Worm (Caenorhabditis elegans) whole organism, L3 larva: ENCODE data around the gene ppk-3.

Experiments used
- ZK546.5 ChIP-seq: sonication (generic microtip); optimal IDR thresholded peaks from 2 replicates; lab custom pipeline; 2017; ENCODE audit warnings: missing biosample characterization, missing genetic modification characterization
- aly-2 ChIP-seq: fragments of 150-350 bp; optimal IDR thresholded peaks from 2 replicates; lab custom pipeline; 2014; ENCODE audit warnings: missing biosample characterization, missing genetic modification characterization
- ama-1 ChIP-seq: fragments of 150-350 bp; optimal IDR thresholded peaks from 2 replicates; lab custom pipeline; 2018
- ceh-28 ChIP-seq: fragments of 150-350 bp; optimal IDR thresholded peaks from 2 replicates; lab custom pipeline; 2014; ENCODE audit warnings: missing biosample characterization, missing genetic modification reagents, missing genetic modification characterization
- ceh-9 ChIP-seq: sonication (generic microtip); optimal IDR thresholded peaks from 2 replicates; lab custom pipeline; 2018; ENCODE audit warnings: missing biosample characterization, missing genetic modification characterization
- egl-5 ChIP-seq: fragments of 150-350 bp; optimal IDR thresholded peaks from 2 replicates; lab custom pipeline; 2017; ENCODE audit warnings: missing biosample characterization, missing genetic modification reagents, missing genetic modification characterization, inconsistent platforms
- elt-1 ChIP-seq: fragments of 150-350 bp; optimal IDR thresholded peaks from 2 replicates; lab custom pipeline; 2014; ENCODE audit warnings: missing biosample characterization, missing genetic modification characterization
- elt-2 ChIP-seq: sonication (generic microtip); optimal IDR thresholded peaks from 2 replicates; lab custom pipeline; 2016; ENCODE audit warnings: missing genetic modification reagents, mild to moderate bottlenecking, missing genetic modification characterization, missing compliant biosample characterization
- eor-1 ChIP-seq, 2 experiments: fragments of 150-350 bp; optimal IDR thresholded peaks; 2 replicates each; lab custom pipeline; 2014 to 2018; ENCODE audit warnings: missing biosample characterization in 2 of 2, missing genetic modification characterization in 2 of 2
- fkh-10 ChIP-seq: sonication (generic microtip); optimal IDR thresholded peaks from 2 replicates; lab custom pipeline; 2017; ENCODE audit warnings: missing biosample characterization, missing genetic modification reagents, missing genetic modification characterization
- fkh-2 ChIP-seq: fragments of 150-350 bp; optimal IDR thresholded peaks from 2 replicates; lab custom pipeline; 2014; ENCODE audit warnings: missing biosample characterization, missing genetic modification reagents, missing genetic modification characterization
- lin-15B ChIP-seq: fragments of 150-350 bp; optimal IDR thresholded peaks from 2 replicates; lab custom pipeline; 2014; ENCODE audit warnings: missing biosample characterization, missing genetic modification characterization
- lin-39 ChIP-seq: fragments of 150-350 bp; optimal IDR thresholded peaks from 2 replicates; lab custom pipeline; 2018; ENCODE audit warnings: missing biosample characterization, missing genetic modification reagents, missing genetic modification characterization
- mml-1 ChIP-seq: fragments of 150-350 bp; sonication (generic microtip); optimal IDR thresholded peaks from 3 replicates; lab custom pipeline; 2014; ENCODE audit warnings: missing biosample characterization, missing genetic modification characterization
- nfya-1 ChIP-seq: sonication (generic microtip); optimal IDR thresholded peaks from 2 replicates; lab custom pipeline; 2017; ENCODE audit warnings: missing genetic modification characterization, mild to moderate bottlenecking, missing compliant biosample characterization, antibody characterized with exemption, moderate library complexity; ENCODE audit not compliant: insufficient read depth
- nhr-11 ChIP-seq: fragments of 150-350 bp; optimal IDR thresholded peaks from 2 replicates; lab custom pipeline; 2014; ENCODE audit warnings: missing biosample characterization, missing genetic modification characterization
- nhr-12 ChIP-seq: fragments of 150-350 bp; optimal IDR thresholded peaks from 2 replicates; lab custom pipeline; 2014; ENCODE audit warnings: missing biosample characterization, missing genetic modification characterization
- nhr-23 ChIP-seq: fragments of 150-350 bp; optimal IDR thresholded peaks from 2 replicates; lab custom pipeline; 2014; ENCODE audit warnings: missing biosample characterization, missing genetic modification reagents, missing genetic modification characterization
- nhr-237 ChIP-seq: fragments of 150-350 bp; optimal IDR thresholded peaks from 2 replicates; lab custom pipeline; 2014; ENCODE audit warnings: missing biosample characterization, missing genetic modification characterization
- nhr-25 ChIP-seq: sonication (generic microtip); optimal IDR thresholded peaks from 2 replicates; lab custom pipeline; 2017; ENCODE audit warnings: missing biosample characterization, missing genetic modification characterization
- nhr-28 ChIP-seq: fragments of 150-350 bp; optimal IDR thresholded peaks from 2 replicates; lab custom pipeline; 2014; ENCODE audit warnings: missing biosample characterization, missing genetic modification characterization
- nhr-43 ChIP-seq: sonication (generic microtip); optimal IDR thresholded peaks from 2 replicates; lab custom pipeline; 2016; ENCODE audit warnings: mild to moderate bottlenecking, missing genetic modification characterization, missing compliant biosample characterization; ENCODE audit not compliant: poor library complexity, severe bottlenecking
- nhr-67 ChIP-seq: fragments of 150-350 bp; optimal IDR thresholded peaks from 2 replicates; lab custom pipeline; 2014; ENCODE audit warnings: missing biosample characterization, missing genetic modification characterization
- nhr-77 ChIP-seq: fragments of 150-350 bp; optimal IDR thresholded peaks from 2 replicates; lab custom pipeline; 2014; ENCODE audit warnings: missing biosample characterization, missing genetic modification characterization
- pha-4 ChIP-seq: fragments of 150-350 bp; optimal IDR thresholded peaks from 2 replicates; lab custom pipeline; 2014; ENCODE audit warnings: missing biosample characterization, missing genetic modification reagents, missing genetic modification characterization
- sea-2 ChIP-seq: fragments of 150-350 bp; sonication (generic microtip); optimal IDR thresholded peaks from 4 replicates; lab custom pipeline; 2014; ENCODE audit warnings: missing biosample characterization, missing genetic modification reagents, missing genetic modification characterization
- snpc-4 ChIP-seq: fragments of 150-350 bp; optimal IDR thresholded peaks from 2 replicates; lab custom pipeline; 2014; ENCODE audit warnings: missing biosample characterization, missing genetic modification characterization
- tbx-2 ChIP-seq: sonication (generic microtip); optimal IDR thresholded peaks from 2 replicates; lab custom pipeline; 2016; ENCODE audit warnings: mild to moderate bottlenecking, missing genetic modification characterization, missing compliant biosample characterization
- unc-39 ChIP-seq: sonication (generic microtip); optimal IDR thresholded peaks from 4 replicates; lab custom pipeline; 2017; ENCODE audit warnings: missing biosample characterization, missing genetic modification characterization
- unc-62 ChIP-seq: fragments of 150-350 bp; sonication (generic microtip); optimal IDR thresholded peaks from 4 replicates; lab custom pipeline; 2014; ENCODE audit warnings: missing biosample characterization, missing genetic modification reagents, missing genetic modification characterization
- zag-1 ChIP-seq: fragments of 150-350 bp; optimal IDR thresholded peaks from 2 replicates; lab custom pipeline; 2014; ENCODE audit warnings: missing biosample characterization, missing genetic modification characterization
- ztf-4 ChIP-seq: fragments of 150-350 bp; optimal IDR thresholded peaks from 2 replicates; lab custom pipeline; 2014; ENCODE audit warnings: missing biosample characterization, missing genetic modification characterization

The ppk-3 gene

DNA sequence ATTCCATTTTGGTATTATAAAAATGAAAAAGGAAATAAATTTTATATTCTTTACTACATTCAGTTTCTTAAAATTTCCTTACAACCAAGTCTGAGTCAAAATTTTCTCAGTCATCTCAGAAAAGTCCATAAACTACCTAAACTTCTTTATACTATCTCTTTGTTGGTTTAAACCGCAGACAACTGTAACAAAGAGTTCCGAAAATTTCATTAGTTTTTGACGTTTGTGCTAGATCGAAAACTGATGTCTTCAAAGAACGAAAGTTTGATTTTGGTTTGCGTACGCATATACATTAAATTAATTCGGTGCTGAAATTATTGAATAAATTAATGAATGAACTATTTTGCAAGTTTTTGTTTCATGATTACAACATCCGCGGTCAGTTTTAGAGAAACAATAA, 16.5 kb downstream of the ppk-3 start:
- TF ChIP-seq pha-4 (tag; lab: Kevin White, UChicago) (no peak), lin-39 (no peak), nhr-237 (tag; lab: Kevin White, UChicago) (no peak), fkh-10 (GFP tag; lab: Kevin White, UChicago) (peak; percentile 76), unc-62 (GFP tag; lab: Kevin White, UChicago) (no peak), ztf-4 (tag; lab: Kevin White, UChicago) (no peak), nhr-12 (tag; lab: Kevin White, UChicago) (no peak), ZK546.5 (tag; lab: Kevin White, UChicago) (no peak), mml-1 (tag; lab: Kevin White, UChicago) (no peak)

DNA sequence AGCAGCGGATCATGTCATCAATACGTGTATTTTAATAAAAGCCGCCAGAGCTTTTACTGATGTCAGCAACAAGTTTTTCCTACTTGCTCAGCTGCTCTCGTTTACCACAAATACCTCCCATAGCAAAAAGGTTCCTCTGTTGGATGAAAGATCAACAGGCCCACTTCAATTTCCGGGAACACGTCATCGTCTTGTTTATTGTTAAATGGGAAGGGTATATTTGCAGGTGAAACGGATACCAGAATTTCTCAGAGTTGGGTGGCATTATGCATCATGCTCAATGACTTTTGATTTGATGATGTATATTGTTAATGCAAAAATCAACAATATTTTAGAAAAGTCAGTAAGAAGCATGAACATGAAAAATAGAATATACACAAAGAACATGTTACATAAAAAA, 24.3 kb downstream of the ppk-3 start:
- TF ChIP-seq pha-4 (tag; lab: Kevin White, UChicago) = no peak
- no peak for TF ChIP-seq elt-2 (tag; lab: Kevin White, UChicago)
- no peak for TF ChIP-seq nhr-237 (tag; lab: Kevin White, UChicago)
- no peak for TF ChIP-seq ceh-9 (tag; lab: Kevin White, UChicago)
- TF ChIP-seq nfya-1 = no peak
- no peak for TF ChIP-seq unc-62 (GFP tag; lab: Kevin White, UChicago)
- TF ChIP-seq sea-2 (GFP tag; lab: Kevin White, UChicago) = no peak
- TF ChIP-seq nhr-28 (tag; lab: Kevin White, UChicago) = no peak
- no peak for TF ChIP-seq nhr-25 (tag; lab: Kevin White, UChicago)
- no peak for TF ChIP-seq ztf-4 (tag; lab: Kevin White, UChicago)
- no peak for TF ChIP-seq nhr-23 (tag; lab: Kevin White, UChicago)
- no peak for TF ChIP-seq nhr-12 (tag; lab: Kevin White, UChicago)
- no peak for TF ChIP-seq ama-1 (lab: Kevin White, UChicago)
- no peak for TF ChIP-seq nhr-77 (tag; lab: Kevin White, UChicago)
- no peak for TF ChIP-seq elt-1 (tag; lab: Kevin White, UChicago)
- TF ChIP-seq lin-39 = no peak
- no peak for TF ChIP-seq lin-15B (tag; lab: Kevin White, UChicago)

DNA sequence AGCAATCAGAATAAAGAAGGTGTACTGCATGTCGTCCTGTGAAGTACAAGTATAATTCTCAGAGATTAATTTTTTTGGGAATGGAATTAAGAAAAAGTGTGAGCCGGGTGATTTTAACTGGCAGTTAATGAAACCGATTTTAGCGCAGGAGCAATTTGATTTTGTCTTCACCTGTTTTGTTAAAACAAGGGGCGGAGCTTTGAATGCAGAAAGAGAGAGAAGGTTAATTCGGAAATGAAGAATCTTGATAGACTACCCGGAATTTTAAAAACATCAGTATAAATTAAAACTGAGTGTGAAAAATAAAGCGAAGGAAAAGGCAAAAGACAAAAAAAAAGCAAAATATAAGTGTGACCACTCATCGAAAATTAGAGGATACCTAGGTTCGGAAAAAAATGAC, 28.9 kb downstream of the ppk-3 start, which contains the start of gene C05E7.3:
TSS of gene C05E7.3 (minus strand) at position 101 of the 400 bp plus-strand sequence.
- no peak for TF ChIP-seq elt-2 (tag; lab: Kevin White, UChicago)
- TF ChIP-seq unc-39 = no peak
- no peak for TF ChIP-seq nhr-237 (tag; lab: Kevin White, UChicago)
- no peak for TF ChIP-seq nhr-11 (tag; lab: Kevin White, UChicago)
- TF ChIP-seq lin-39 = no peak
- no peak for TF ChIP-seq nfya-1
- TF ChIP-seq eor-1 (tag; optimal IDR thresholded peaks at IDR 0.05; lab: Kevin White, UChicago) = no peak
- TF ChIP-seq lin-15B (tag; lab: Kevin White, UChicago) = no peak
- TF ChIP-seq nhr-23 (tag; lab: Kevin White, UChicago) = no peak
- TF ChIP-seq tbx-2 (tag; lab: Kevin White, UChicago) = no peak
- no peak for TF ChIP-seq ceh-28 (tag; lab: Kevin White, UChicago)
- TF ChIP-seq, all 47 proteins: peak for 0

DNA sequence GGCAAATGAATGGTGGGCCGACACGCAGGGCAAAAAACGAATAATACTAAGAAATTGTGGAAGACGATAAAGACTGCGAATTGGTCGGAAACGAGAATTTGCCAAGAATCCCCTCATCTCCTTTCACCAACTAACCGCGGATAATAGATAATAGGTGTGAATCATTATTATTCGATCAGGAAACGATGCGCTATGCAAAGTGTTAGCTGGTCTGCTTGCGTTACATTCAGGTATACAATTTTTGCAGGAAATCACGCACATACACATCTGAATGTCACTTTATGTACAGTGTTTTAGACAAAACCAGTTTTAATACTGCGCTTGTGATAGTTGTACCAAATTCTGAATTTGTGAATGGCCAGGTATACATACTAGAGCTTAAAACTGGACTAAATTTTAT, 30.8 kb downstream of the ppk-3 start:
- TF ChIP-seq snpc-4 (tag; lab: Kevin White, UChicago) = no peak
- TF ChIP-seq ZK546.5 (tag; lab: Kevin White, UChicago) = no peak
- TF ChIP-seq lin-15B (tag; lab: Kevin White, UChicago) = no peak
- no peak for TF ChIP-seq zag-1 (tag; lab: Kevin White, UChicago)
- no peak for TF ChIP-seq fkh-2 (tag; lab: Kevin White, UChicago)
- no peak for TF ChIP-seq pha-4 (tag; lab: Kevin White, UChicago)

DNA sequence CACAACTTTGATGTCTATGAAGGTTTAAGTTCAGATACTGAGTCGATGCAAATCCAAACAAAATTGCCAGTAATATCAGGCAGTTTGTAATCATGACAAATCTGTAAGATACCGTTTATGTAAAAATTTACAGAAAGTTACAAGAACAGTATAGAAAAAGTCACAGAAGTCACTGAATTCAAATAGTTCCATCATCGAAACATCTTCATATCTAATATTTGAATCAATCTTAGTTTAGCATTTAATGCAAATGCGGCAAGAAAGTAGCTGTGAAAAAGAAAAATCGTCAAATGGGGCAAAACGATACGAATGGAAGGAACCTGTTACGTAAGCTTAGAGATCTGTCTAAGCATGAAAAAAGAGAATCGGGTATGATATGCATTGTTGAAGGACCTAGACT, 32.3 kb downstream of the ppk-3 start, which contains the start of gene gmap-2:
TSS of gene gmap-2 (minus strand) at position 101 of the 400 bp plus-strand sequence.
- TF ChIP-seq aly-2 (tag; lab: Kevin White, UChicago) (no peak), nhr-23 (tag; lab: Kevin White, UChicago) (no peak)

DNA sequence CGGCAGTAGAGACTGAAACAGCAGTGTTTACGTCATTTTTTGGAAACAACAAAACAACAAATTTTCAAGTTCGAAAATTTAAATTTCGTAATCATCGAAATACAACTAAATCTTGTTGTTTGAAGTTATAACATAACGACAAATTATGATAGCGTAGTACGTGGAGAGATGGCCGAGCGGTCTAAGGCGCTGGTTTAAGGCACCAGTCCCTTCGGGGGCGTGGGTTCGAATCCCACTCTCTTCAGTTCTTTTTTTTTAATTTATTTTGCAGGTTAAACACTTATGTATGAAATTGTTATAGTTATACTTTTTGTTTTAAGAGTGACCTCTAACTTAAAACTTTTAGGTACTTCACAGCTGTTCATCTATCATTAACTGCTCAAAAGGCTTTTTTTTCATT, 33.1 kb downstream of the ppk-3 start:
- TF ChIP-seq egl-5 (tag; lab: Kevin White, UChicago) (no peak), elt-2 (tag; lab: Kevin White, UChicago) (no peak), nhr-43 (tag; lab: Kevin White, UChicago) (peak; percentile 5), nhr-25 (tag; lab: Kevin White, UChicago) (peak; percentile 25), nhr-67 (tag; lab: Kevin White, UChicago) (no peak), nhr-77 (tag; lab: Kevin White, UChicago) (no peak)
